Worm (Caenorhabditis elegans): ENCODE data around the gene zipt-2.2.

DNA sequence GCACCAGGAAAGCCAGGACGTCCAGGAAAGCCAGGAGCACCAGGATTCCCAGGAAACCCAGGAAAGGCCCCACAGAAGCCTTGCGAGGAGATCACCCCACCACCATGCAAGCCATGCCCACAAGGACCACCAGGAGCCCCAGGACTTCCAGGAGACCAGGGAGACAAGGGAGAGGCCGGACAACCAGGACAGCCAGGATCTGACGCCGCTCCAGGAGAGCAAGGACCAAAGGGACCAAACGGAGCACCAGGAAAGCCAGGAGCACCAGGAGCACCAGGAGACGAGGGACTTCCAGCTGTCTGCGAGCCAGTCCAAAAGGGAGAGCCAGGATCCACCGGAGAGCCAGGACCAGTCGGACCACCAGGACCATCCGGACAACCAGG is 851 bp upstream of the zipt-2.2 start:
- TF ChIP-seq ztf-23 (GFP tag; IDR thresholded peaks at IDR 0.05) (no peak), ztf-29 (GFP tag; IDR thresholded peaks at IDR 0.05) (no peak), flt-1 (GFP tag; IDR thresholded peaks at IDR 0.05) (no peak), T22C8.4 (GFP tag; IDR thresholded peaks at IDR 0.05) (no peak)
